Worm (Caenorhabditis elegans) whole organism, L1 larva: ENCODE measurements around the gene crls-1.

Experiments
- Y116A8C.19 ChIP-seq: sonication (generic microtip); optimal IDR thresholded peaks from 2 replicates; lab custom pipeline; 2016; ENCODE audit warnings: missing compliant biosample characterization, missing genetic modification characterization, borderline replicate concordance
- ama-1 ChIP-seq: fragments of 150-350 bp; optimal IDR thresholded peaks from 2 replicates; lab custom pipeline; 2014
- jun-1 ChIP-seq: fragments of 150-350 bp; optimal IDR thresholded peaks from 2 replicates; lab custom pipeline; 2014; ENCODE audit warnings: missing biosample characterization, missing genetic modification reagents, missing genetic modification characterization
- lir-3 ChIP-seq: sonication (generic microtip); optimal IDR thresholded peaks from 2 replicates; lab custom pipeline; 2016; ENCODE audit warnings: mild to moderate bottlenecking, missing genetic modification characterization, moderate library complexity, missing compliant biosample characterization; ENCODE audit not compliant: poor library complexity
- lsy-2 ChIP-seq, 2 experiments: fragments of 150-350 bp; optimal IDR thresholded peaks; 2 replicates each; lab custom pipeline; 2014; ENCODE audit warnings: missing biosample characterization in 2 of 2, missing genetic modification characterization in 2 of 2
- mab-9 ChIP-seq: fragments of 200-800 bp; sonication (Bioruptor generic); IDR thresholded peaks from 2 replicates; pipeline ENCODE4 v1.3.6; 2022; ENCODE audit warnings: missing genetic modification reagents, missing genetic modification characterization, missing compliant biosample characterization
- nhr-76 ChIP-seq: sonication (generic microtip); optimal IDR thresholded peaks from 2 replicates; lab custom pipeline; 2017; ENCODE audit warnings: missing biosample characterization, missing genetic modification characterization
- tbx-2 ChIP-seq: sonication (generic microtip); optimal IDR thresholded peaks from 2 replicates; lab custom pipeline; 2016; ENCODE audit warnings: missing genetic modification characterization, missing compliant biosample characterization
- unc-130 ChIP-seq: fragments of 150-350 bp; optimal IDR thresholded peaks from 2 replicates; lab custom pipeline; 2017; ENCODE audit warnings: missing biosample characterization, missing genetic modification characterization, inconsistent platforms
- unc-86 ChIP-seq: sonication (generic microtip); optimal IDR thresholded peaks from 2 replicates; lab custom pipeline; 2016; ENCODE audit warnings: missing genetic modification characterization, missing compliant biosample characterization
- unc-98 ChIP-seq: fragments of 200-800 bp; sonication (Bioruptor generic); IDR thresholded peaks from 2 replicates; pipeline ENCODE4 v1.3.6; 2022; ENCODE audit warnings: missing genetic modification characterization, missing compliant biosample characterization

DNA sequence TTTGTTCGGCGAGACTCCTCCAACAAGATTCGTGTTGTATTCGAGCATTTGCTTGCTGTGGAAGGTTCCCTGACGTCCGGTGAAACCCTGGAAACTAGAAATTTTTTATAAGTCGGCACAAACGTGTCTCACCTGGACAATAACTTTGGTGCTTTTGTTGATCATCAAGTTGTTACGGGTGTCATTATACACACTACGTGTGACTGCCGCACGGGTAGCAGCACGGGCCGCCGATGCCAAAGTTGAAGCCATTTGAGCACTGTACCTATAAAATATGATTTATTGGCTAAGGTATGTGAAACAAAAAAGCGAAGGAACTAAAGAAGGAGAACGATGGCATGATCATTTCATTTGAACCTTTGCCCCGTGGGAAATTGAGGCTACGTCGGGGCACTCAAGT, 8.6 kb downstream of the crls-1 start, which contains the start of gene sucl-2:
- TF ChIP-seq ama-1 (lab: Kevin White, UChicago) = no peak
- TF ChIP-seq nhr-76 (tag; lab: Kevin White, UChicago) = no peak
- TF ChIP-seq mab-9 (GFP tag; lab: Robert Waterston, UW) = no peak
- no peak for TF ChIP-seq Y116A8C.19 (tag; lab: Kevin White, UChicago)
- no peak for TF ChIP-seq lsy-2 (tag; optimal IDR thresholded peaks at IDR 0.05; lab: Kevin White, UChicago)
- no peak for TF ChIP-seq tbx-2 (tag; lab: Kevin White, UChicago)
- TF ChIP-seq lir-3 (tag; lab: Kevin White, UChicago) = no peak
- TF ChIP-seq unc-86 (tag; lab: Kevin White, UChicago) = no peak
- TF ChIP-seq unc-130 (tag; lab: Kevin White, UChicago) = no peak
- no peak for TF ChIP-seq unc-98 (GFP tag; lab: Robert Waterston, UW)
- TF ChIP-seq jun-1 (tag; lab: Kevin White, UChicago) = no peak
